Worm (Caenorhabditis elegans) whole organism, L4 larva: ENCODE data around the gene R01H2.4.

Experiments
- F10B5.3 ChIP-seq: sonication (generic microtip); optimal IDR thresholded peaks from 2 replicates; lab custom pipeline; 2016; ENCODE audit warnings: mild to moderate bottlenecking, missing genetic modification characterization, missing compliant biosample characterization
- F44E2.7 ChIP-seq: fragments of 200-800 bp; sonication (Bioruptor generic); IDR thresholded peaks from 2 replicates; pipeline ENCODE4 v2.1.2; 2022; ENCODE audit warnings: missing genetic modification characterization, missing compliant biosample characterization
- R02D3.7 ChIP-seq: fragments of 150-350 bp; sonication (generic microtip); optimal IDR thresholded peaks from 3 replicates; lab custom pipeline; 2014; ENCODE audit warnings: missing biosample characterization, missing genetic modification characterization
- T20F7.1 ChIP-seq: fragments of 200-800 bp; sonication (Bioruptor generic); optimal IDR thresholded peaks from 2 replicates; lab custom pipeline; 2018; ENCODE audit warnings: mild to moderate bottlenecking, missing genetic modification characterization, missing compliant biosample characterization
- Y105C5A.15 ChIP-seq: fragments of 200-800 bp; sonication (Bioruptor generic); IDR thresholded peaks from 2 replicates; pipeline ENCODE4 v1.3.6; 2022; ENCODE audit warnings: missing genetic modification characterization, missing compliant biosample characterization
- Y48G9A.11 ChIP-seq: fragments of 200-800 bp; sonication (Bioruptor generic); IDR thresholded peaks from 2 replicates; pipeline ENCODE4 v1.3.6; 2022; ENCODE audit warnings: missing genetic modification reagents, missing genetic modification characterization, missing compliant biosample characterization
- Y5F2A.4 ChIP-seq: fragments of 200-800 bp; sonication (Bioruptor generic); optimal IDR thresholded peaks from 2 replicates; lab custom pipeline; 2018; ENCODE audit warnings: mild to moderate bottlenecking, missing genetic modification characterization, missing compliant biosample characterization
- Y75B8A.6 ChIP-seq: fragments of 200-800 bp; sonication (Bioruptor generic); IDR thresholded peaks from 2 replicates; pipeline ENCODE4 v1.3.6; 2022; ENCODE audit warnings: missing genetic modification reagents, missing genetic modification characterization, missing compliant biosample characterization
- ZK546.5 ChIP-seq, 2 experiments: sonication (generic microtip); optimal IDR thresholded peaks; 2 replicates each; lab custom pipeline; 2017; ENCODE audit warnings: missing biosample characterization in 2 of 2, missing genetic modification characterization in 2 of 2
- attf-4 ChIP-seq: sonication (generic microtip); optimal IDR thresholded peaks from 3 replicates; lab custom pipeline; 2017; ENCODE audit warnings: missing biosample characterization, missing genetic modification characterization
- ceh-44 ChIP-seq: fragments of 200-800 bp; sonication (Bioruptor generic); IDR thresholded peaks from 2 replicates; pipeline ENCODE4 v1.3.6; 2022; ENCODE audit warnings: missing genetic modification reagents, missing genetic modification characterization, missing compliant biosample characterization
- cey-2 ChIP-seq: sonication (generic microtip); optimal IDR thresholded peaks from 3 replicates; lab custom pipeline; 2017; ENCODE audit warnings: missing genetic modification characterization, mild to moderate bottlenecking, missing compliant biosample characterization, antibody characterized with exemption, borderline replicate concordance; ENCODE audit not compliant: insufficient read depth
- ctbp-1 ChIP-seq: fragments of 200-800 bp; sonication (Bioruptor generic); IDR thresholded peaks from 2 replicates; pipeline ENCODE4 v1.3.6; 2022; ENCODE audit warnings: missing genetic modification reagents, missing genetic modification characterization, missing compliant biosample characterization
- daf-12 ChIP-seq: fragments of 150-350 bp; optimal IDR thresholded peaks from 2 replicates; lab custom pipeline; 2014; ENCODE audit warnings: missing biosample characterization, missing genetic modification reagents, missing genetic modification characterization
- daf-16 ChIP-seq, 3 experiments: sonication (generic microtip); optimal IDR thresholded peaks; 2 replicates each; lab custom pipeline; 2016 to 2017; ENCODE audit warnings: missing genetic modification characterization in 3 of 3, missing genetic modification reagents in 3 of 3, mild to moderate bottlenecking in 2 of 3, missing compliant biosample characterization in 2 of 3, missing biosample characterization in 1 of 3, moderate library complexity in 1 of 3
- dmd-8 ChIP-seq: fragments of 200-800 bp; sonication (Bioruptor generic); IDR thresholded peaks from 2 replicates; pipeline ENCODE4 v1.3.6; 2022; ENCODE audit warnings: missing genetic modification characterization, missing compliant biosample characterization
- dpl-1 ChIP-seq: fragments of 150-350 bp; optimal IDR thresholded peaks from 2 replicates; lab custom pipeline; 2014; ENCODE audit warnings: missing biosample characterization, missing genetic modification reagents, missing genetic modification characterization
- fkh-10 ChIP-seq: fragments of 150-350 bp; optimal IDR thresholded peaks from 2 replicates; lab custom pipeline; 2014; ENCODE audit warnings: missing biosample characterization, missing genetic modification reagents, missing genetic modification characterization
- gei-8 ChIP-seq: fragments of 200-800 bp; sonication (Bioruptor generic); optimal IDR thresholded peaks from 2 replicates; lab custom pipeline; 2018; ENCODE audit warnings: mild to moderate bottlenecking, missing genetic modification characterization, missing compliant biosample characterization
- jun-1 ChIP-seq: fragments of 150-350 bp; optimal IDR thresholded peaks from 2 replicates; lab custom pipeline; 2014; ENCODE audit warnings: missing biosample characterization, missing genetic modification reagents, missing genetic modification characterization
- lin-1 ChIP-seq: fragments of 200-800 bp; sonication (Bioruptor generic); IDR thresholded peaks from 2 replicates; pipeline ENCODE4 v1.3.6; 2022; ENCODE audit warnings: missing genetic modification reagents, missing genetic modification characterization, missing compliant biosample characterization
- lin-13 ChIP-seq: fragments of 150-350 bp; optimal IDR thresholded peaks from 2 replicates; lab custom pipeline; 2014; ENCODE audit warnings: missing biosample characterization, missing genetic modification reagents, missing genetic modification characterization
- lin-29 ChIP-seq: fragments of 200-800 bp; sonication (Bioruptor generic); IDR thresholded peaks from 2 replicates; pipeline ENCODE4 v1.3.6; 2022; ENCODE audit warnings: missing genetic modification reagents, missing genetic modification characterization, missing compliant biosample characterization
- lin-38 ChIP-seq: fragments of 200-800 bp; sonication (Bioruptor generic); IDR thresholded peaks from 2 replicates; pipeline ENCODE4 v1.3.6; 2022; ENCODE audit warnings: missing genetic modification reagents, missing genetic modification characterization, missing compliant biosample characterization
- lin-39 ChIP-seq: fragments of 150-350 bp; optimal IDR thresholded peaks from 2 replicates; lab custom pipeline; 2014; ENCODE audit warnings: missing biosample characterization, missing genetic modification reagents, missing genetic modification characterization
- lsy-2 ChIP-seq, 2 experiments: fragments of 150-350 bp in 1 of 2; sonication (generic microtip) in 1 of 2; optimal IDR thresholded peaks; 2 replicates each; lab custom pipeline; 2014 to 2017; ENCODE audit warnings: missing biosample characterization in 2 of 2, missing genetic modification characterization in 2 of 2
- madf-9 ChIP-seq: fragments of 200-800 bp; sonication (Bioruptor generic); conservative IDR thresholded peaks from 2 replicates; pipeline ENCODE4 v1.3.6; 2022; ENCODE audit warnings: missing genetic modification reagents, missing genetic modification characterization, missing compliant biosample characterization
- mep-1 ChIP-seq: fragments of 150-350 bp; sonication (generic microtip); optimal IDR thresholded peaks from 3 replicates; lab custom pipeline; 2014; ENCODE audit warnings: missing biosample characterization, missing genetic modification characterization
- mes-2 ChIP-seq: sonication (generic microtip); optimal IDR thresholded peaks from 2 replicates; lab custom pipeline; 2016; ENCODE audit warnings: missing genotype, mild to moderate bottlenecking, missing genetic modification characterization, missing compliant biosample characterization; ENCODE audit not compliant: poor library complexity, severe bottlenecking
- nhr-10 ChIP-seq: fragments of 150-350 bp; optimal IDR thresholded peaks from 2 replicates; lab custom pipeline; 2014; ENCODE audit warnings: missing biosample characterization, missing genetic modification characterization
- nhr-102 ChIP-seq: sonication (generic microtip); optimal IDR thresholded peaks from 2 replicates; lab custom pipeline; 2016; ENCODE audit warnings: mild to moderate bottlenecking, missing genetic modification characterization, moderate library complexity, missing compliant biosample characterization
- nhr-237 ChIP-seq: sonication (generic microtip); optimal IDR thresholded peaks from 2 replicates; lab custom pipeline; 2017; ENCODE audit warnings: missing biosample characterization, missing genetic modification characterization
- nhr-25 ChIP-seq: sonication (generic microtip); optimal IDR thresholded peaks from 2 replicates; lab custom pipeline; 2017; ENCODE audit warnings: missing genetic modification characterization, mild to moderate bottlenecking, missing compliant biosample characterization, antibody characterized with exemption, moderate library complexity, borderline replicate concordance; ENCODE audit not compliant: insufficient read depth
- nhr-41 ChIP-seq: fragments of 200-800 bp; sonication (Bioruptor generic); IDR thresholded peaks from 2 replicates; pipeline ENCODE4 v1.3.6; 2022; ENCODE audit warnings: missing genetic modification reagents, missing genetic modification characterization, missing compliant biosample characterization
- nhr-42 ChIP-seq: fragments of 200-800 bp; sonication (Bioruptor generic); IDR thresholded peaks from 2 replicates; pipeline ENCODE4 v1.3.6; 2022; ENCODE audit warnings: missing genetic modification characterization, missing compliant biosample characterization
- nhr-48 ChIP-seq: sonication (generic microtip); optimal IDR thresholded peaks from 2 replicates; lab custom pipeline; 2016; ENCODE audit warnings: mild to moderate bottlenecking, missing genetic modification characterization, missing compliant biosample characterization
- nhr-77 ChIP-seq: fragments of 150-350 bp; optimal IDR thresholded peaks from 2 replicates; lab custom pipeline; 2014; ENCODE audit warnings: missing biosample characterization, missing genetic modification characterization
- rbr-2 ChIP-seq: sonication (generic microtip); optimal IDR thresholded peaks from 2 replicates; lab custom pipeline; 2016; ENCODE audit warnings: missing genotype, missing genetic modification characterization, missing compliant biosample characterization
- set-16 ChIP-seq: fragments of 200-800 bp; sonication (Bioruptor generic); IDR thresholded peaks from 2 replicates; pipeline ENCODE4 v1.3.6; 2022; ENCODE audit warnings: missing genetic modification reagents, missing genetic modification characterization, missing compliant biosample characterization
- snpc-4 ChIP-seq: fragments of 150-350 bp; optimal IDR thresholded peaks from 2 replicates; lab custom pipeline; 2014; ENCODE audit warnings: missing biosample characterization, missing genetic modification characterization
- spr-1 ChIP-seq: sonication (generic microtip); optimal IDR thresholded peaks from 2 replicates; lab custom pipeline; 2016; ENCODE audit warnings: mild to moderate bottlenecking, missing genetic modification characterization, missing compliant biosample characterization
- spr-3 ChIP-seq: fragments of 200-800 bp; sonication (Bioruptor generic); optimal IDR thresholded peaks from 2 replicates; lab custom pipeline; 2018; ENCODE audit warnings: mild to moderate bottlenecking, missing genetic modification characterization, missing compliant biosample characterization
- tag-97 ChIP-seq: fragments of 200-800 bp; sonication (Bioruptor generic); IDR thresholded peaks from 2 replicates; pipeline ENCODE4 v1.3.6; 2022; ENCODE audit warnings: missing genetic modification characterization, missing compliant biosample characterization
- unc-39 ChIP-seq: sonication (generic microtip); optimal IDR thresholded peaks from 2 replicates; lab custom pipeline; 2017; ENCODE audit warnings: missing biosample characterization, missing genetic modification characterization
- vab-7 ChIP-seq: fragments of 200-800 bp; sonication (Bioruptor generic); IDR thresholded peaks from 2 replicates; pipeline ENCODE4 v1.3.6; 2022; ENCODE audit warnings: missing genetic modification reagents, missing genetic modification characterization, missing compliant biosample characterization
- zfp-2 ChIP-seq: sonication (generic microtip); optimal IDR thresholded peaks from 2 replicates; lab custom pipeline; 2016; ENCODE audit warnings: mild to moderate bottlenecking, missing genetic modification characterization, missing compliant biosample characterization
- zfp-3 ChIP-seq: fragments of 200-800 bp; sonication (Bioruptor generic); conservative IDR thresholded peaks from 2 replicates; pipeline ENCODE4 v1.3.6; 2022; ENCODE audit warnings: missing genetic modification reagents, missing genetic modification characterization, missing compliant biosample characterization
- zip-11 ChIP-seq: fragments of 200-800 bp; sonication (Bioruptor generic); IDR thresholded peaks from 2 replicates; pipeline ENCODE4 v1.3.6; 2022; ENCODE audit warnings: missing genetic modification characterization, missing compliant biosample characterization
- ztf-11 ChIP-seq: fragments of 150-350 bp; optimal IDR thresholded peaks from 2 replicates; lab custom pipeline; 2014; ENCODE audit warnings: missing biosample characterization, missing genetic modification characterization

The R01H2.4 gene

ce11 chrIII:7030044-7030804 is 33.9 kb downstream of the R01H2.4 start (continued):
- TF ChIP-seq Y75B8A.6 (GFP tag; lab: Robert Waterston, UW), result no peak
- TF ChIP-seq zip-11, result no peak
- no peak for TF ChIP-seq R02D3.7 (tag; lab: Kevin White, UChicago)
- TF ChIP-seq daf-12 (tag; lab: Kevin White, UChicago), result no peak
- peak; percentile 23 for TF ChIP-seq spr-1 (tag; lab: Kevin White, UChicago)
- TF ChIP-seq Y48G9A.11 (GFP tag; lab: Robert Waterston, UW), result no peak
- peak; percentile 75 for TF ChIP-seq snpc-4 (tag; lab: Kevin White, UChicago)
- peak; percentile 54; the same call in 1 of the 2 replicates for TF ChIP-seq lin-1 (GFP tag; lab: Robert Waterston, UW)
- no peak for TF ChIP-seq fkh-10 (GFP tag; lab: Kevin White, UChicago)
- no peak for TF ChIP-seq tag-97
- no peak for TF ChIP-seq nhr-48 (tag; lab: Kevin White, UChicago)
- no peak for TF ChIP-seq cey-2 (tag; lab: Kevin White, UChicago)
- peak; percentile 60; the same call in 1 of the 2 replicates for TF ChIP-seq ctbp-1 (GFP tag; lab: Robert Waterston, UW)
- no peak for TF ChIP-seq attf-4 (tag; lab: Kevin White, UChicago)
- TF ChIP-seq daf-16 (GFP tag; optimal IDR thresholded peaks at IDR 0.05; lab: Kevin White, UChicago), result peak in 1 of 2 experiments; percentile 67
- peak; percentile 50 for TF ChIP-seq daf-16 (tag; optimal IDR thresholded peaks at IDR 0.05; lab: Kevin White, UChicago)
- TF ChIP-seq zfp-3 (GFP tag; lab: Robert Waterston, UW), result no peak
- TF ChIP-seq F10B5.3 (tag; lab: Kevin White, UChicago), result no peak
- peak; percentile 1 for TF ChIP-seq gei-8 (GFP tag; lab: Kevin White, UChicago)
- no peak for TF ChIP-seq ztf-11 (tag; lab: Kevin White, UChicago)
- TF ChIP-seq Y5F2A.4 (GFP tag; lab: Kevin White, UChicago), result peak; percentile 29
- TF ChIP-seq Y105C5A.15, result no peak
- TF ChIP-seq lsy-2 (tag; optimal IDR thresholded peaks at IDR 0.05; lab: Kevin White, UChicago), result peak in 1 of 2 experiments; percentile 66
- TF ChIP-seq lin-29 (GFP tag; lab: Robert Waterston, UW), result no peak
- peak; percentile 39 for TF ChIP-seq dpl-1 (GFP tag; lab: Kevin White, UChicago)
- no peak for TF ChIP-seq spr-3 (GFP tag; lab: Kevin White, UChicago)
- TF ChIP-seq nhr-102 (tag; lab: Kevin White, UChicago), result no peak
- no peak for TF ChIP-seq lin-13 (GFP tag; lab: Kevin White, UChicago)
- TF ChIP-seq lin-39 (tag; lab: Kevin White, UChicago), result no peak
- TF ChIP-seq unc-39 (tag; lab: Kevin White, UChicago), result no peak
- peak; percentile 30 for TF ChIP-seq rbr-2 (tag; lab: Kevin White, UChicago)
- TF ChIP-seq nhr-25 (tag; lab: Kevin White, UChicago), result no peak
- no peak for TF ChIP-seq dmd-8 (GFP tag; lab: Robert Waterston, UW)
- no peak for TF ChIP-seq ZK546.5 (tag; optimal IDR thresholded peaks at IDR 0.05; lab: Kevin White, UChicago)
- no peak for TF ChIP-seq nhr-10 (tag; lab: Kevin White, UChicago)
- TF ChIP-seq nhr-237 (tag; lab: Kevin White, UChicago), result no peak
- no peak for TF ChIP-seq ceh-44 (GFP tag; lab: Robert Waterston, UW)
- TF ChIP-seq F44E2.7, result no peak
- TF ChIP-seq T20F7.1 (GFP tag; lab: Kevin White, UChicago), result no peak
- no peak for TF ChIP-seq set-16 (GFP tag; lab: Robert Waterston, UW)
- TF ChIP-seq nhr-77 (tag; lab: Kevin White, UChicago), result no peak
- TF ChIP-seq zfp-2 (tag; lab: Kevin White, UChicago), result no peak
- no peak for TF ChIP-seq nhr-41 (GFP tag; lab: Robert Waterston, UW)
- 0 out of 2 replicates have a peak, but pooled peaks have one; percentile 28 for TF ChIP-seq vab-7 (GFP tag; lab: Robert Waterston, UW)
- TF ChIP-seq lin-38 (GFP tag; lab: Robert Waterston, UW), result peak; percentile 62
- TF ChIP-seq mes-2, result peak; percentile 62
- no peak for TF ChIP-seq nhr-42
- no peak for TF ChIP-seq jun-1
- no peak; the same call in 1 of the 2 replicates for TF ChIP-seq madf-9 (GFP tag; lab: Robert Waterston, UW)
- peak; percentile 43 for TF ChIP-seq mep-1
